Fruit fly (Drosophila melanogaster) whole organism, embryonic: Measurements from ENCODE around the gene Ripalpha.

ENCODE experiments used
- BEAF-32 ChIP-seq: fragments of 200-800 bp; sonication (Bioruptor generic); optimal IDR thresholded peaks from 3 replicates; lab custom pipeline; 2017; ENCODE audit warnings: missing biosample characterization, missing genetic modification characterization, mild to moderate bottlenecking, moderate library complexity, missing genetic modification reagents
- CG1024 ChIP-seq: fragments of 200-800 bp; sonication (Bioruptor generic); IDR thresholded peaks from 2 replicates; pipeline ENCODE4 v1.3.6; 2022; ENCODE audit warnings: missing biosample characterization, missing genetic modification characterization
- CG11398 ChIP-seq: fragments of 200-800 bp; sonication (Bioruptor generic); optimal IDR thresholded peaks from 2 replicates; lab custom pipeline; 2016; ENCODE audit warnings: missing biosample characterization, missing genetic modification characterization
- CG11456 ChIP-seq: fragments of 200-800 bp; sonication (Bioruptor generic); IDR thresholded peaks from 3 replicates; pipeline ENCODE4 v1.3.6; 2022; ENCODE audit warnings: missing biosample characterization, missing genetic modification characterization
- CG11723 ChIP-seq: fragments of 200-800 bp; sonication (Bioruptor generic); optimal IDR thresholded peaks from 2 replicates; lab custom pipeline; 2017; ENCODE audit warnings: missing biosample characterization, mild to moderate bottlenecking, missing genetic modification characterization
- CG12659 ChIP-seq: fragments of 200-800 bp; sonication (Bioruptor generic); optimal IDR thresholded peaks from 3 replicates; lab custom pipeline; 2017; ENCODE audit warnings: mild to moderate bottlenecking, missing biosample characterization, missing genetic modification reagents, missing genetic modification characterization
- CG14441 ChIP-seq: fragments of 200-800 bp; sonication (Bioruptor generic); IDR thresholded peaks from 2 replicates; pipeline ENCODE4 v1.3.6; 2022; ENCODE audit warnings: missing biosample characterization, missing genetic modification characterization
- CG1603 ChIP-seq: fragments of 200-800 bp; sonication (Bioruptor generic); optimal IDR thresholded peaks from 2 replicates; lab custom pipeline; 2019; ENCODE audit warnings: missing biosample characterization, mild to moderate bottlenecking, missing genetic modification characterization, moderate library complexity
- CG17361 ChIP-seq: fragments of 200-800 bp; sonication (Bioruptor generic); IDR thresholded peaks from 3 replicates; pipeline ENCODE4 v1.3.6; 2022; ENCODE audit warnings: missing biosample characterization, missing genetic modification characterization
- CG17802 ChIP-seq: fragments of 200-800 bp; sonication (Bioruptor generic); optimal IDR thresholded peaks from 2 replicates; lab custom pipeline; 2018; ENCODE audit warnings: missing biosample characterization, mild to moderate bottlenecking, missing genetic modification characterization, moderate library complexity
- CG17912 ChIP-seq: fragments of 200-800 bp; sonication (Bioruptor generic); optimal IDR thresholded peaks from 2 replicates; lab custom pipeline; 2018; ENCODE audit warnings: missing biosample characterization, mild to moderate bottlenecking, missing genetic modification characterization
- CG18262 ChIP-seq: fragments of 200-800 bp; optimal IDR thresholded peaks from 3 replicates; lab custom pipeline; 2019; ENCODE audit warnings: missing biosample characterization, mild to moderate bottlenecking, missing genetic modification characterization, moderate library complexity
- CG2889 ChIP-seq: fragments of 200-800 bp; sonication (Bioruptor generic); IDR thresholded peaks from 3 replicates; pipeline ENCODE4 v1.3.6; 2022; ENCODE audit warnings: missing biosample characterization, missing genetic modification characterization
- CG3407 ChIP-seq: fragments of 200-800 bp; sonication (Bioruptor generic); optimal IDR thresholded peaks from 2 replicates; lab custom pipeline; 2018; ENCODE audit warnings: missing biosample characterization, mild to moderate bottlenecking, missing genetic modification characterization
- CG34422 ChIP-seq: fragments of 200-800 bp; sonication (Bioruptor generic); IDR thresholded peaks from 3 replicates; pipeline ENCODE4 v1.3.6; 2022; ENCODE audit warnings: missing biosample characterization, missing genetic modification characterization
- CG4617 ChIP-seq: fragments of 200-800 bp; sonication (Bioruptor generic); optimal IDR thresholded peaks from 3 replicates; lab custom pipeline; 2016; ENCODE audit warnings: missing biosample characterization, missing genetic modification characterization, borderline replicate concordance
- CG7745 ChIP-seq: fragments of 200-800 bp; sonication (Bioruptor generic); optimal IDR thresholded peaks from 2 replicates; lab custom pipeline; 2018; ENCODE audit warnings: missing biosample characterization, mild to moderate bottlenecking, missing genetic modification characterization, moderate library complexity
- CG8290 ChIP-seq, 3 experiments: fragments of 200-800 bp; sonication (Bioruptor generic); optimal IDR thresholded peaks; 2 replicates each; lab custom pipeline; 2016 to 2019; ENCODE audit warnings: missing biosample characterization in 3 of 3, missing genetic modification characterization in 3 of 3, mild to moderate bottlenecking in 2 of 3, moderate library complexity in 1 of 3
- CHES-1-like ChIP-seq: fragments of 200-800 bp; sonication (Bioruptor generic); optimal IDR thresholded peaks from 2 replicates; lab custom pipeline; 2016; ENCODE audit warnings: missing biosample characterization, missing genetic modification characterization
- Jarid2 ChIP-seq: fragments of 200-800 bp; sonication (Bioruptor generic); optimal IDR thresholded peaks from 3 replicates; lab custom pipeline; 2017; ENCODE audit warnings: mild to moderate bottlenecking, missing biosample characterization, missing genetic modification reagents, missing genetic modification characterization
- Lhr ChIP-seq: fragments of 200-800 bp; sonication (Bioruptor generic); optimal IDR thresholded peaks from 3 replicates; lab custom pipeline; 2017; ENCODE audit warnings: mild to moderate bottlenecking, missing biosample characterization, missing genetic modification reagents, missing genetic modification characterization
- MBD-R2 ChIP-seq: fragments of 200-800 bp; sonication (Bioruptor generic); IDR thresholded peaks from 2 replicates; pipeline ENCODE4 v1.3.6; 2022; ENCODE audit warnings: missing biosample characterization, missing genetic modification characterization
- MESR4 ChIP-seq: fragments of 200-800 bp; sonication (Bioruptor generic); optimal IDR thresholded peaks from 2 replicates; lab custom pipeline; 2018; ENCODE audit warnings: missing biosample characterization, mild to moderate bottlenecking, missing genetic modification characterization, moderate library complexity
- PHDP ChIP-seq: fragments of 200-800 bp; sonication (Bioruptor generic); optimal IDR thresholded peaks from 3 replicates; lab custom pipeline; 2018; ENCODE audit warnings: missing biosample characterization, mild to moderate bottlenecking, missing genetic modification characterization, moderate library complexity
- Pdp1 ChIP-seq, 2 experiments: fragments of 200-800 bp; sonication (Bioruptor generic); optimal IDR thresholded peaks; 3 replicates each; lab custom pipeline; 2016; ENCODE audit warnings: missing biosample characterization in 2 of 2, missing genetic modification characterization in 2 of 2, mild to moderate bottlenecking in 1 of 2, moderate library complexity in 1 of 2
- Sox100B ChIP-seq: fragments of 200-800 bp; sonication (Bioruptor generic); optimal IDR thresholded peaks from 3 replicates; lab custom pipeline; 2018; ENCODE audit warnings: missing biosample characterization, mild to moderate bottlenecking, missing genetic modification characterization
- Sry-δ ChIP-seq: fragments of 200-800 bp; sonication (Bioruptor generic); optimal IDR thresholded peaks from 2 replicates; lab custom pipeline; 2016; ENCODE audit warnings: missing biosample characterization, missing genetic modification characterization
- Trl ChIP-seq, 3 experiments: fragments of >200 bp in 2 of 3; fragments of 200-800 bp in 1 of 3; sonication (Bioruptor generic) in 1 of 3; optimal IDR thresholded peaks; 2 replicates in 1 of 3; 3 replicates in 2 of 3; lab custom pipeline; 2016 to 2017; ENCODE audit warnings: missing biosample characterization in 1 of 3, missing genetic modification characterization in 1 of 3
- YL-1 ChIP-seq: fragments of 200-800 bp; sonication (Bioruptor generic); optimal IDR thresholded peaks from 3 replicates; lab custom pipeline; 2017; ENCODE audit warnings: missing biosample characterization, mild to moderate bottlenecking, missing genetic modification characterization
- bcd ChIP-seq: fragments of 200-800 bp; sonication (Bioruptor generic); optimal IDR thresholded peaks from 2 replicates; lab custom pipeline; 2017; ENCODE audit warnings: missing biosample characterization, mild to moderate bottlenecking, missing genetic modification characterization
- crp ChIP-seq, 2 experiments: fragments of 200-800 bp; sonication (Bioruptor generic); optimal IDR thresholded peaks; 2 replicates in 1 of 2; 3 replicates in 1 of 2; lab custom pipeline; 2017; ENCODE audit warnings: missing biosample characterization in 2 of 2, missing genetic modification characterization in 2 of 2, mild to moderate bottlenecking in 1 of 2, moderate library complexity in 1 of 2
- dan ChIP-seq: fragments of 200-800 bp; sonication (Bioruptor generic); IDR thresholded peaks from 2 replicates; pipeline ENCODE4 v1.3.6; 2022; ENCODE audit warnings: missing biosample characterization, missing genetic modification characterization
- esg ChIP-seq: fragments of 200-800 bp; sonication (Bioruptor generic); conservative IDR thresholded peaks from 2 replicates; pipeline ENCODE4 v1.3.6; 2022; ENCODE audit warnings: missing biosample characterization, missing genetic modification characterization
- gce ChIP-seq: fragments of 200-800 bp; sonication (Bioruptor generic); IDR thresholded peaks from 3 replicates; pipeline ENCODE4 v1.3.6; 2022; ENCODE audit warnings: missing biosample characterization, missing genetic modification characterization
- gfzf ChIP-seq: fragments of 200-800 bp; sonication (Bioruptor generic); optimal IDR thresholded peaks from 2 replicates; lab custom pipeline; 2016; ENCODE audit warnings: missing biosample characterization, mild to moderate bottlenecking, missing genetic modification characterization, moderate library complexity
- hth ChIP-seq: fragments of >200 bp; optimal IDR thresholded peaks from 2 replicates; lab custom pipeline; 2017; ENCODE audit warnings: inconsistent platforms
- nmo ChIP-seq: fragments of 200-800 bp; sonication (Bioruptor generic); optimal IDR thresholded peaks from 2 replicates; lab custom pipeline; 2018; ENCODE audit warnings: missing biosample characterization, mild to moderate bottlenecking, missing genetic modification characterization, moderate library complexity
- pfk ChIP-seq: fragments of 200-800 bp; sonication (Bioruptor generic); optimal IDR thresholded peaks from 2 replicates; lab custom pipeline; 2018; ENCODE audit warnings: missing biosample characterization, mild to moderate bottlenecking, missing genetic modification characterization, moderate library complexity
- pros ChIP-seq: fragments of 200-800 bp; sonication (Bioruptor generic); optimal IDR thresholded peaks from 3 replicates; lab custom pipeline; 2019; ENCODE audit warnings: missing biosample characterization, mild to moderate bottlenecking, missing genetic modification characterization, moderate library complexity
- psq ChIP-seq: fragments of 200-800 bp; sonication (Bioruptor generic); optimal IDR thresholded peaks from 2 replicates; lab custom pipeline; 2017; ENCODE audit warnings: missing biosample characterization, missing genetic modification characterization
- sc ChIP-seq, 3 experiments: fragments of >200 bp in 2 of 3; fragments of 200-800 bp in 1 of 3; sonication (Bioruptor generic) in 1 of 3; optimal IDR thresholded peaks; 2 replicates in 2 of 3; 3 replicates in 1 of 3; lab custom pipeline; 2017; ENCODE audit warnings: mild to moderate bottlenecking in 1 of 3, missing biosample characterization in 1 of 3, missing genetic modification characterization in 1 of 3, missing genetic modification reagents in 1 of 3
- sd ChIP-seq: fragments of 200-800 bp; sonication (Bioruptor generic); optimal IDR thresholded peaks from 3 replicates; lab custom pipeline; 2018; ENCODE audit warnings: missing biosample characterization, mild to moderate bottlenecking, missing genetic modification characterization, moderate library complexity
- sens ChIP-seq: fragments of 200-800 bp; sonication (Bioruptor generic); peaks from one replicate; lab custom pipeline; 2016; ENCODE audit warnings: missing biosample characterization, missing genetic modification characterization
- ssp ChIP-seq: fragments of 200-800 bp; sonication (Bioruptor generic); IDR thresholded peaks from 2 replicates; pipeline ENCODE4 v1.3.6; 2022; ENCODE audit warnings: missing biosample characterization, missing genetic modification characterization
- tap ChIP-seq: fragments of 200-800 bp; optimal IDR thresholded peaks from 3 replicates; lab custom pipeline; 2019; ENCODE audit warnings: missing biosample characterization, mild to moderate bottlenecking, missing genetic modification characterization, moderate library complexity
- unc-4 ChIP-seq: fragments of 200-800 bp; sonication (Bioruptor generic); IDR thresholded peaks from 2 replicates; pipeline ENCODE4 v1.3.6; 2022; ENCODE audit warnings: missing biosample characterization, missing genetic modification characterization; ENCODE audit not compliant: partially characterized antibody

Gene Ripalpha

DNA sequence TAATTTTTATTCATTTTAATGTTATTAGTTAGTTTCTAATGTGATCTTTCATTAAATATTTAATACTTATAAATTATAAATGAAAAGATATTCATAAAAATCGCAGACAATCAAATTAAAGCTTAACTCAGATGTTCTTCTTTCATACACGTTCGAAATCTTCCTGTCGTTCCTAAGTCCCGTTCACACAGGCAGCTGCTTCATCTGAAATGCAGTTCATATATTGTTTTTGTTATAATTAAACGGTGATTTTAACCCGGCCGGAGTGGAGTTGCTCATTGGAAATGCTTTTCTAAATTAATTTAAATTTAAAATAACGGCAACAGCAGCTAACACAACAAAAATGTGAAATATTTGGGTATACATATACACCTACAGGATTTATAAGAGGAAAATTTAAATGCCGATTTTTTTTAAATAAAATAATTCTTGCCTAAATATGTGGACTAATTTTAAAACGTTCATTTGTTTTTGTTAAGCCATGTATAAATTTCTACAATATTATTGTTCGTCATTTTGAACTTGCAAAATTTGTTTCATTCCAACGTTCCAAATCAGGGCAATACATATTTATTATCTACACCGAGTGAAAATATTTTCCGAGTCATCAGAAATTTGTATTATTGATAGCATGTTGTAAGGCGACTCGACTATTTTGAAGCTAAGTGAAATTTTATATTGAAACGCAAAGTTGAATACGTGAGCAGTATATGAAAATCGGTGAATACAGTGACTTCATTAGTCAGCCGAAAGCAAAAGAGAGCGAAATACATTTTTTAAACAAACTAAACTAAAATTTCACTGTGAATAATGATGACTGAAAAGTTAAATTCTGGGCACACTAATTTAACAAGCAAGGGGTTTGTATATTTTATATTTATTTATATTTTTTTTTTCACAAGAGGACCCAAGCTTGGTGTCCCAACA is 38.2 kb upstream of the Ripalpha start, which contains the start of gene me31B (continued):
- no peak for TF ChIP-seq CG11456 (GFP tag; lab: Robert Waterston, UW)
- no peak for TF ChIP-seq Trl (optimal IDR thresholded peaks at IDR 0.05; lab: Kevin White, UChicago)
- no peak for TF ChIP-seq Trl (GFP tag; optimal IDR thresholded peaks at IDR 0.05; lab: Kevin White, UChicago)
- TF ChIP-seq CG3407 (GFP tag; lab: Kevin White, UChicago): no peak
- no peak for TF ChIP-seq sc (optimal IDR thresholded peaks at IDR 0.05; lab: Kevin White, UChicago)
- no peak for TF ChIP-seq sc (GFP tag; optimal IDR thresholded peaks at IDR 0.05; lab: Kevin White, UChicago)
- no peak for TF ChIP-seq CG7745 (tag; lab: Kevin White, UChicago)
- peak; percentile 15 for TF ChIP-seq CG18262 (tag; lab: Kevin White, UChicago)
- peak; percentile 6 for TF ChIP-seq CG17912 (GFP tag; lab: Kevin White, UChicago)
- peak; percentile 99 for TF ChIP-seq CG1603 (tag; lab: Kevin White, UChicago)
- TF ChIP-seq sd (tag; lab: Kevin White, UChicago): peak; percentile 15
- peak; percentile 40 for TF ChIP-seq gfzf (GFP tag; lab: Kevin White, UChicago)
- no peak for TF ChIP-seq unc-4
- TF ChIP-seq CG34422 (GFP tag; lab: Robert Waterston, UW): no peak
- peak; percentile 97 for TF ChIP-seq CG11723 (GFP tag; lab: Kevin White, UChicago)
- no peak for TF ChIP-seq tap (tag; lab: Kevin White, UChicago)
- peak; percentile 70; the same call in 1 of the 3 replicates for TF ChIP-seq CG17361
- peak; percentile 12 for TF ChIP-seq YL-1 (GFP tag; lab: Kevin White, UChicago)
- no peak for TF ChIP-seq esg
- no peak for TF ChIP-seq PHDP (tag; lab: Kevin White, UChicago)
- TF ChIP-seq pfk (GFP tag; lab: Kevin White, UChicago): peak; percentile 90
- TF ChIP-seq CG2889 (GFP tag; lab: Robert Waterston, UW): no peak
- no peak for TF ChIP-seq pros (GFP tag; lab: Kevin White, UChicago)
- TF ChIP-seq gce (GFP tag; lab: Robert Waterston, UW): no peak
- TF ChIP-seq dan (GFP tag; lab: Robert Waterston, UW): no peak
- TF ChIP-seq BEAF-32 (GFP tag; lab: Kevin White, UChicago): peak; percentile 27
- TF ChIP-seq Sry-δ (GFP tag; lab: Kevin White, UChicago): peak; percentile 1
- TF ChIP-seq crp (GFP tag; optimal IDR thresholded peaks at IDR 0.05; lab: Kevin White, UChicago): peak in 1 of 2 experiments; percentile 35
- peak; percentile 9 for TF ChIP-seq sens (GFP tag; lab: Kevin White, UChicago)
- TF ChIP-seq hth (lab: Kevin White, UChicago): no peak
- TF ChIP-seq Pdp1 (GFP tag; optimal IDR thresholded peaks at IDR 0.05; lab: Kevin White, UChicago): peak in 1 of 2 experiments; percentile 15
- TF ChIP-seq bcd (GFP tag; lab: Kevin White, UChicago): no peak
- TF ChIP-seq MESR4 (GFP tag; lab: Kevin White, UChicago): peak; percentile 74
- TF ChIP-seq CHES-1-like (GFP tag; lab: Kevin White, UChicago): no peak
- no peak for TF ChIP-seq CG14441 (GFP tag; lab: Robert Waterston, UW)
- peak; percentile 93 for TF ChIP-seq CG1024 (GFP tag; lab: Robert Waterston, UW)
- TF ChIP-seq CG8290 (GFP tag; optimal IDR thresholded peaks at IDR 0.05; lab: Kevin White, UChicago): no peak
- peak in 1 of 2 experiments; percentile 41 for TF ChIP-seq CG8290 (tag; optimal IDR thresholded peaks at IDR 0.05; lab: Kevin White, UChicago)
- TF ChIP-seq nmo: peak; percentile 61
- TF ChIP-seq CG17802 (tag; lab: Kevin White, UChicago): peak; percentile 96
- peak; percentile 97 for TF ChIP-seq CG11398 (GFP tag; lab: Kevin White, UChicago)
- no peak for TF ChIP-seq Jarid2 (GFP tag; lab: Kevin White, UChicago)
- 0 out of 2 replicates have a peak, but pooled peaks have one; percentile 12 for TF ChIP-seq MBD-R2
- peak; percentile 88 for TF ChIP-seq ssp (GFP tag; lab: Robert Waterston, UW)
- peak; percentile 49 for TF ChIP-seq CG12659 (GFP tag; lab: Kevin White, UChicago)
- peak; percentile 73 for TF ChIP-seq CG4617 (GFP tag; lab: Kevin White, UChicago)
- TF ChIP-seq psq (GFP tag; lab: Kevin White, UChicago): no peak
- TF ChIP-seq Sox100B (GFP tag; lab: Kevin White, UChicago): peak; percentile 25
- peak; percentile 7 for TF ChIP-seq Lhr (GFP tag; lab: Kevin White, UChicago)
